Fruit fly (Drosophila melanogaster) whole organism: ENCODE measurements around the gene fabp.

Experiments used
- CG8478 ChIP-seq: fragments of >200 bp; optimal IDR thresholded peaks from 2 replicates; lab custom pipeline; 2018; ENCODE audit warnings: inconsistent platforms
- EcR ChIP-seq, 2 experiments: fragments of >200 bp; optimal IDR thresholded peaks; 2 replicates each; lab custom pipeline; 2017; ENCODE audit warnings: missing biosample characterization in 2 of 2, missing genetic modification characterization in 2 of 2, missing genetic modification reagents in 2 of 2
- psq ChIP-seq: fragments of >200 bp; optimal IDR thresholded peaks from 2 replicates; lab custom pipeline; 2017

dm6 chr3R:11564792-11565402 is 2.0 kb downstream of the fabp start:
- TF ChIP-seq psq (lab: Kevin White, UChicago) = no peak
- TF ChIP-seq CG8478 (lab: Kevin White, UChicago) = no peak
- no peak for TF ChIP-seq EcR (GFP tag; optimal IDR thresholded peaks at IDR 0.05; lab: Kevin White, UChicago)
